Worm (Caenorhabditis elegans): ENCODE results near the gene ced-6.

ced-6 gene

DNA sequence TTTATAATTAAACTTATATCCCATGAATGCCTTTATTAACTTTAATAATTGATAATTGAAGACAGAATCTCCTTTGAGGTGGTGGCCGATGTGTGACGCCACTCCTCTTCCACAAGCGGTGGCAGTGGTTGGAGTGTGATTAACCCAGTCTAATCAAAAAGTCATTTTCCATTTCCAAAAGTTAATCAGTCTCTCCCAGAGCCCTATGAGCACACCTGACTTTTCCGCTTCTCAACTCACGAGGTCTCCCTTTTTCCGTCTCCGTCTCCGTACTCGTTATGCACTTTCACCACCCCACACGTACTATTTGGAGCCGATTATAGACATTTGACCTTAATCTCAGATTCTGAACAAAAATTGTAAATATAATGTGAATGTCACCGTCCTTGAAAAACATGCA is 47.1 kb downstream of the ced-6 start:
- TF ChIP-seq skn-1 (tag; optimal IDR thresholded peaks at IDR 0.05) (no peak), hlh-30 (tag; optimal IDR thresholded peaks at IDR 0.05; ENCODE audit: insufficient read depth) (peak; percentile 45), jun-1 (tag; optimal IDR thresholded peaks at IDR 0.05) (no peak), nhr-41 (GFP tag; IDR thresholded peaks at IDR 0.05) (no peak), T26A8.4 (GFP tag; IDR thresholded peaks at IDR 0.05) (no peak), unc-62 (GFP tag; optimal IDR thresholded peaks at IDR 0.05 in 1 of 2) (peak in 1 of 2 experiments; percentile 70), unc-62 (tag; optimal IDR thresholded peaks at IDR 0.05) (no peak), zip-11 (GFP tag; IDR thresholded peaks at IDR 0.05) (no peak), dmd-6 (GFP tag; IDR thresholded peaks at IDR 0.05) (no peak), ZK546.5 (tag; optimal IDR thresholded peaks at IDR 0.05) (no peak), daf-19 (GFP tag; conservative IDR thresholded peaks at IDR 0.05) (no peak), saeg-2 (GFP tag; IDR thresholded peaks at IDR 0.05) (no peak), daf-12 (tag; optimal IDR thresholded peaks at IDR 0.05) (no peak)

Measured in whole organism, L4 larva.